Worm (Caenorhabditis elegans): ENCODE measurements around the gene ufd-3.

DNA sequence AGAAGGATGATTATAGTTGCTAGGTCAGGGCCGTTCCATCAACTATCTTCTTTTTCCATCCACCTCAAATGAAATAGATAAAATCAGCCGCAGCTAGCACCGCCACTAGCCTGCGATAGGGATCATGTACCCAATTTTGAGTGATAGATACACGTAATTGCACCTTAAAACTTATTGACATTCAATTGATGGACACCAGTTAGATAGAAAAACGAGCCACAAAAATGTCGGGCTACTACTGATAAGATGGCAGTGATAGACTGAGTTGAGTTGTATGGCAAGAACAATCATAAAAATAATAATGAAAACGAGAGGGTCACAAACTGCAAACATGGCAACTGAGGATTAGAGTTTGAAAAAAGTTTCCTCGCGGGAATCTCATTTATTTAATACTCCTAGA, 48.7 kb upstream of the ufd-3 start:
- TF ChIP-seq zag-1 (tag; optimal IDR thresholded peaks at IDR 0.05) = no peak
- TF ChIP-seq ZK546.5 (tag; optimal IDR thresholded peaks at IDR 0.05) = no peak
- TF ChIP-seq unc-62 (GFP tag; optimal IDR thresholded peaks at IDR 0.05) = no peak
- no peak for TF ChIP-seq ztf-11 (tag; optimal IDR thresholded peaks at IDR 0.05)
- no peak for TF ChIP-seq nhr-77 (tag; optimal IDR thresholded peaks at IDR 0.05)
- no peak for TF ChIP-seq snpc-4 (tag; optimal IDR thresholded peaks at IDR 0.05)
- TF ChIP-seq nhr-23 (tag; optimal IDR thresholded peaks at IDR 0.05) = no peak
- TF ChIP-seq fos-1 (tag; optimal IDR thresholded peaks at IDR 0.05) = peak; percentile 70
- TF ChIP-seq R02D3.7 (tag; optimal IDR thresholded peaks at IDR 0.05) = no peak

All from whole organism, L2 larva.